Worm (Caenorhabditis elegans): ENCODE results near the gene C09G5.14.

ce11 chrII:10708660-10709059, 14.3 kb downstream of the C09G5.14 start, which contains the start of gene bli-1:
- TF ChIP-seq nhr-21 (tag; optimal IDR thresholded peaks at IDR 0.05) (no peak), ama-1 (optimal IDR thresholded peaks at IDR 0.05) (no peak), nhr-77 (tag; optimal IDR thresholded peaks at IDR 0.05) (no peak), ZK546.5 (tag; optimal IDR thresholded peaks at IDR 0.05) (no peak), nhr-12 (tag; optimal IDR thresholded peaks at IDR 0.05) (no peak), lin-13 (GFP tag; optimal IDR thresholded peaks at IDR 0.05) (no peak)

Data from whole organism, L2 larva.